Worm (Caenorhabditis elegans) whole organism, L2 larva: ENCODE data around the gene trcs-2.

Source experiments
- C34F6.9 ChIP-seq: fragments of 150-350 bp; optimal IDR thresholded peaks from 2 replicates; lab custom pipeline; 2014; ENCODE audit warnings: missing biosample characterization, missing genetic modification characterization
- F13H6.1 ChIP-seq: sonication (generic microtip); optimal IDR thresholded peaks from 2 replicates; lab custom pipeline; 2016; ENCODE audit warnings: missing genetic modification characterization, missing compliant biosample characterization
- R02D3.7 ChIP-seq: fragments of 150-350 bp; optimal IDR thresholded peaks from 2 replicates; lab custom pipeline; 2014; ENCODE audit warnings: missing biosample characterization, missing genetic modification characterization
- Y55F3AM.14 ChIP-seq: fragments of 200-800 bp; sonication (Bioruptor generic); optimal IDR thresholded peaks from 2 replicates; lab custom pipeline; 2018; ENCODE audit warnings: mild to moderate bottlenecking, missing genetic modification characterization, missing compliant biosample characterization
- alr-1 ChIP-seq: fragments of 150-350 bp; optimal IDR thresholded peaks from 2 replicates; lab custom pipeline; 2014; ENCODE audit warnings: missing biosample characterization, missing genetic modification characterization
- blmp-1 ChIP-seq: sonication (generic microtip); optimal IDR thresholded peaks from 2 replicates; lab custom pipeline; 2017; ENCODE audit warnings: missing genetic modification characterization, mild to moderate bottlenecking, missing compliant biosample characterization, antibody characterized with exemption, moderate library complexity; ENCODE audit not compliant: insufficient read depth
- ceh-82 ChIP-seq: fragments of 150-350 bp; optimal IDR thresholded peaks from 2 replicates; lab custom pipeline; 2014; ENCODE audit warnings: missing biosample characterization, missing genetic modification characterization
- crh-2 ChIP-seq: sonication (generic microtip); optimal IDR thresholded peaks from 2 replicates; lab custom pipeline; 2017; ENCODE audit warnings: missing biosample characterization, missing genetic modification characterization
- dmd-4 ChIP-seq: sonication (generic microtip); optimal IDR thresholded peaks from 2 replicates; lab custom pipeline; 2017; ENCODE audit warnings: missing biosample characterization, missing genetic modification characterization
- egl-27 ChIP-seq: sonication (generic microtip); optimal IDR thresholded peaks from 3 replicates; lab custom pipeline; 2017; ENCODE audit warnings: missing biosample characterization, missing genetic modification reagents, missing genetic modification characterization
- elt-1 ChIP-seq: fragments of 150-350 bp; optimal IDR thresholded peaks from 2 replicates; lab custom pipeline; 2014; ENCODE audit warnings: missing biosample characterization, missing genetic modification characterization
- elt-3 ChIP-seq: sonication (generic microtip); optimal IDR thresholded peaks from 2 replicates; lab custom pipeline; 2017; ENCODE audit warnings: missing biosample characterization, missing genetic modification characterization
- fos-1 ChIP-seq: fragments of 150-350 bp; optimal IDR thresholded peaks from 2 replicates; lab custom pipeline; 2014; ENCODE audit warnings: missing biosample characterization, missing genetic modification characterization
- lin-11 ChIP-seq: fragments of 150-350 bp; sonication (generic microtip); optimal IDR thresholded peaks from 2 replicates; lab custom pipeline; 2014; ENCODE audit warnings: missing biosample characterization, missing genetic modification characterization, inconsistent platforms, mixed read lengths
- lin-13 ChIP-seq: fragments of 150-350 bp; optimal IDR thresholded peaks from 2 replicates; lab custom pipeline; 2014; ENCODE audit warnings: missing biosample characterization, missing genetic modification reagents, missing genetic modification characterization
- lin-39 ChIP-seq: fragments of 150-350 bp; optimal IDR thresholded peaks from 2 replicates; lab custom pipeline; 2014; ENCODE audit warnings: missing biosample characterization, missing genetic modification reagents, missing genetic modification characterization
- lsy-2 ChIP-seq, 2 experiments: fragments of 150-350 bp in 1 of 2; sonication (generic microtip) in 1 of 2; optimal IDR thresholded peaks; 2 replicates each; lab custom pipeline; 2014 to 2017; ENCODE audit warnings: missing biosample characterization in 2 of 2, missing genetic modification characterization in 2 of 2
- mbf-1 ChIP-seq: sonication (generic microtip); optimal IDR thresholded peaks from 2 replicates; lab custom pipeline; 2017; ENCODE audit warnings: missing biosample characterization, missing genetic modification characterization
- nhr-11 ChIP-seq: fragments of 150-350 bp; optimal IDR thresholded peaks from 2 replicates; lab custom pipeline; 2014; ENCODE audit warnings: missing biosample characterization, missing genetic modification characterization
- nhr-12 ChIP-seq: fragments of 150-350 bp; optimal IDR thresholded peaks from 2 replicates; lab custom pipeline; 2014; ENCODE audit warnings: missing biosample characterization, missing genetic modification characterization
- nhr-21 ChIP-seq: fragments of 150-350 bp; optimal IDR thresholded peaks from 2 replicates; lab custom pipeline; 2014; ENCODE audit warnings: missing biosample characterization, missing genetic modification characterization
- nhr-23 ChIP-seq: fragments of 150-350 bp; optimal IDR thresholded peaks from 2 replicates; lab custom pipeline; 2014; ENCODE audit warnings: missing biosample characterization, missing genetic modification reagents, missing genetic modification characterization
- nhr-237 ChIP-seq: fragments of 150-350 bp; optimal IDR thresholded peaks from 2 replicates; lab custom pipeline; 2014; ENCODE audit warnings: missing biosample characterization, missing genetic modification characterization
- nhr-25 ChIP-seq: fragments of 150-350 bp; sonication (generic microtip); optimal IDR thresholded peaks from 3 replicates; lab custom pipeline; 2014; ENCODE audit warnings: missing biosample characterization, missing genetic modification characterization
- nhr-6 ChIP-seq: fragments of 150-350 bp; optimal IDR thresholded peaks from 2 replicates; lab custom pipeline; 2014; ENCODE audit warnings: missing biosample characterization, missing genetic modification characterization
- skn-1 ChIP-seq: sonication (generic microtip); optimal IDR thresholded peaks from 2 replicates; lab custom pipeline; 2017; ENCODE audit warnings: missing biosample characterization, missing genetic modification characterization
- sma-3 ChIP-seq: sonication (generic microtip); optimal IDR thresholded peaks from 2 replicates; lab custom pipeline; 2016; ENCODE audit warnings: missing genetic modification reagents, missing genetic modification characterization, missing compliant biosample characterization
- sma-9 ChIP-seq, 2 experiments: fragments of 150-350 bp in 1 of 2; sonication (generic microtip) in 1 of 2; optimal IDR thresholded peaks; 2 replicates each; lab custom pipeline; 2014 to 2016; ENCODE audit warnings: missing genetic modification characterization in 2 of 2, mild to moderate bottlenecking in 1 of 2, missing biosample characterization in 1 of 2, missing compliant biosample characterization in 1 of 2, missing genetic modification reagents in 1 of 2, moderate library complexity in 1 of 2
- snpc-4 ChIP-seq: fragments of 150-350 bp; optimal IDR thresholded peaks from 2 replicates; lab custom pipeline; 2014; ENCODE audit warnings: missing biosample characterization, missing genetic modification characterization
- unc-39 ChIP-seq: fragments of 150-350 bp; optimal IDR thresholded peaks from 2 replicates; lab custom pipeline; 2014; ENCODE audit warnings: missing biosample characterization, missing genetic modification characterization
- unc-55 ChIP-seq: fragments of 150-350 bp; sonication (generic microtip); optimal IDR thresholded peaks from 3 replicates; lab custom pipeline; 2014; ENCODE audit warnings: missing biosample characterization, missing genetic modification reagents, missing genetic modification characterization
- ztf-11 ChIP-seq: sonication (generic microtip); optimal IDR thresholded peaks from 2 replicates; lab custom pipeline; 2017; ENCODE audit warnings: missing biosample characterization, missing genetic modification characterization

The trcs-2 gene

DNA sequence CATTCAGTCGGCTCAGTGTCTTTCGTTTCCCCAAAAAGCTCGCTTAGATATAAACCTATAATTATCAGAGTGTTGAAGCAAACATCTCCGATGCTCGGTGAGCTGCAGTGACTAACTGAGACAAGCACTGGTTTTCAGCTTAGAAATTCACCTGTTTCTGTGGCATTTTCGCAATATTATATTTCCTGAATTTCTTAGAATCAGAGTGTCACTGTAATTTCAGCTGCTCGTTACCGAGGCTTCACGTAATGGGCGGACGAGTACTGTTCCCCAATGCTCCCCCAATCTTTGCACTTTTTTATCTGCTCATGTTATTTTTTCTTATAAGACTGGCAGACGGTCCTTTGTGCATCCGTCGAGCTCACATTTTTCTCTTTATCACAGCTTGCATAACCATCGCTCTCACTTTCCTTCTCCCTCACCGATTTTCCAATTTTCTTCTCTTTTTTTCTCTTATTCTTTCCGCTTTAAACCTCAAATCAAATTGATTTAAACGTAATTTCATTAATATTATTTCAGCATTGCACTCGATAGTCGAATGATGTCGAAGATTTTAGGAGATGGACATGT is at the start of gene trcs-2:
TSS of gene trcs-2 (plus strand) at position 520 of the 570 bp plus-strand sequence.
- no peak for TF ChIP-seq nhr-25 (tag; lab: Kevin White, UChicago)
- no peak for TF ChIP-seq lin-39
- no peak for TF ChIP-seq F13H6.1
- no peak for TF ChIP-seq ztf-11 (tag; lab: Kevin White, UChicago)
- TF ChIP-seq elt-1: no peak
- no peak for TF ChIP-seq nhr-11 (tag; lab: Kevin White, UChicago)
- no peak for TF ChIP-seq crh-2
- TF ChIP-seq elt-3: no peak
- no peak for TF ChIP-seq lsy-2 (tag; optimal IDR thresholded peaks at IDR 0.05; lab: Kevin White, UChicago)
- no peak for TF ChIP-seq lin-13 (GFP tag; lab: Kevin White, UChicago)
- TF ChIP-seq blmp-1: no peak
- TF ChIP-seq nhr-23: no peak
- TF ChIP-seq egl-27: no peak
- TF ChIP-seq dmd-4: no peak

DNA sequence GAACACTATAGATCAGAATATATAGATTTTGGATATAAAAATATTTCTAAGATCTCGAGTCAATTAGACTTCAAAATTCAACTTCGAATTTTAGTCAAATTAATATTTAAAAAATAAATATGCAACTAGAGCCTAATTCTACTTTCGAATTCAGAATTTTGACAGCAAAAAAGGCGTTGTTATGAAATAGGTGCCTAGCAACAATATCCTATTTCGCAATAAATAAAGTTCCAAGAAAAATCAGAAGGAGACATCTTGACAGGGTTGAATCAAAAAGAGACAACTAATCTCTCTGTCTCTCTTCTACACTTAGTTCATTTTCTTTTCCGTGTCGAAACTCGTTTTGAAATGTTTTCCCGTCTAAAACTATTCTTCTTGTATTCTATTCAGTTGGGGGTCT is 46.9 kb upstream of the trcs-2 start:
- TF ChIP-seq nhr-25 (tag; lab: Kevin White, UChicago) (peak; percentile 16), alr-1 (tag; lab: Kevin White, UChicago) (no peak)

DNA sequence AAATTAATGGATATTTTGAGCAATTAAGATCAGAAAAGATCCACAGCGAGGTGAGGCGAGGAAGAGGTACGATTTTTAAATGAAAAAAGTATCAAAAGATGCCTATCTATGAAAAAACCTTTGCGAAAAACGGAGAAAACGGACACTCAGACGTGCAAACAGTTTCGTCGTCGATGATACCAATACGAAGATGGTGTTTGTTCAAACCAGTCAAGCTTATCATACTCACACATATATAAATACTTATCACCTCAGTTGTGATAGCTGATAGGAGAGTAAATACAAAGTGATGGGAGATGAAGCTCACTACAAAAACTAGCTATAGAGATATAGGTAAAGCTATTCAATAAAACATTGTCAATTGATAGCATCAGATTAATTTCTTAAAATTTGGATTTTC is 42.5 kb upstream of the trcs-2 start:
- no peak for TF ChIP-seq blmp-1
- no peak for TF ChIP-seq mbf-1 (tag; lab: Kevin White, UChicago)
- no peak for TF ChIP-seq skn-1 (tag; lab: Kevin White, UChicago)
- TF ChIP-seq elt-3: no peak
- no peak for TF ChIP-seq lin-11
- peak; percentile 40 for TF ChIP-seq fos-1 (tag; lab: Kevin White, UChicago)
- no peak for TF ChIP-seq lin-39
- TF ChIP-seq nhr-237 (tag; lab: Kevin White, UChicago): no peak
- TF ChIP-seq, all 48 proteins: peak for 1

DNA sequence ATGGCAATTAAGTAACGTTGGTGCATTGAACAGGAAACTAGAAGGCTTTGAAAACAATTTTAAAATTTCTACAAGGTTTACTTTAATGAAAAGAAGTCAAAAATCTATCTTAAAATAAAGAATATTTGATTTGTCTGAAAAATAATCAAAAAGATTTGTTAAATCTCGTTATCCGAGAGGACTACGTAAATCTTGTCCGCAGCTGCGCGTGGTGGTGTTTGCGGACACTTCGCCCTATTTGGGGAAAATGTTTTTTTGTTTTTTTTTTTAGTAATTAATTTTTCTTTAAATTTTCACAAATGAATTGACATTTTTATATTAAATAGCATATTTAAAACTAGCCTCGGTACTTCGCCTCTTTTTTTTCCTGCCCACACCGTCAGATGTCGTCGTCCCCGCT is 38.3 kb upstream of the trcs-2 start:
- TF ChIP-seq lin-11 (no peak), Y55F3AM.14 (GFP tag; lab: Kevin White, UChicago) (no peak), unc-55 (peak; percentile 71), sma-9 (GFP tag; optimal IDR thresholded peaks at IDR 0.05; lab: Kevin White, UChicago) (peak; percentile 49), sma-9 (tag; optimal IDR thresholded peaks at IDR 0.05; lab: Kevin White, UChicago) (no peak), lsy-2 (tag; optimal IDR thresholded peaks at IDR 0.05; lab: Kevin White, UChicago) (peak; percentile 38 to 79), crh-2 (peak; percentile 59), lin-13 (GFP tag; lab: Kevin White, UChicago) (peak; percentile 72), nhr-6 (no peak), ceh-82 (tag; lab: Kevin White, UChicago) (no peak), fos-1 (tag; lab: Kevin White, UChicago) (peak; percentile 14), C34F6.9 (peak; percentile 84)

DNA sequence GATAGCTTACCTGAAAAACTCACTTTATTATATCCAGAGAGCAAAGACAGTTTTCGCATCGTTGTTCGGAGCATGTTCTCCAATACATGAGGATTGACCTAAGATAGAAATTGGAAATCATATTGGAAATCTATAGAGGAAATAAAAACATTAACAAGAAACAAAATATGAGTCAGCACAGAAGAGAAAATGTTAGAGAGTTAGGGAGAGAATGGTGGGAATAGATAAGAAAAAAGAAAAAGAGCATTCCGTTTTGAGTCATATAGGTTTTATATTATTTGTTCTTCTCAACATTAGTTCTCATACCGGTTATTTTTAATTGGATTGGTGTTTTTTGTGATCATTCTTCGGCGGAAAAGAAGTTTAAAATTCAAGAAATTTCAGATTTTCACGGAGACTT is 37.5 kb upstream of the trcs-2 start, which contains the start of gene hgap-2:
TSS of gene hgap-2 (minus strand) at position 101 of the 400 bp plus-strand sequence.
- TF ChIP-seq fos-1 (tag; lab: Kevin White, UChicago) (peak; percentile 53), unc-39 (tag; lab: Kevin White, UChicago) (no peak)
- TF ChIP-seq, all 48 proteins: peak for 1

DNA sequence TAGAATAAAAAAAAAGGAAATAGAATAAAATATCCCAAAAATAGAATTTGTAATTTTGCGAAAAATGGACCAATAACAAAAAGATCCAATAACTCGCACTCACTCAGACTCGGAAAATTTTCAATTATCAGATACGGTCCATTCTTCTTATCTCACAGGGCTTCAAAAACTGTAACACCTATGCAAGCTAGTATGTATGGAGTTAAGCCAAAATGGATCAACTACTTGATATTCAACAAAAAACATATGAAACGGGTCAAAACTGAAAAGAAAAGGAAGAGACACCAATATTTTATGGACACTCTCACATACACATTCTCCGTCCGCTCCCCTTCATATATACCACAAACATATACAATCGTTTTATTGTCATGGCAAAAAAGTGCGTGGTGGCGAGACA is 36.7 kb upstream of the trcs-2 start, which contains the start of gene C34C6.9:
TSS of gene C34C6.9 (plus strand) at position 301 of the 400 bp plus-strand sequence.
- TF ChIP-seq nhr-21: no peak
- TF ChIP-seq lin-11: no peak
- no peak for TF ChIP-seq Y55F3AM.14 (GFP tag; lab: Kevin White, UChicago)
- TF ChIP-seq fos-1 (tag; lab: Kevin White, UChicago): no peak
- TF ChIP-seq nhr-23: no peak
- TF ChIP-seq nhr-12 (tag; lab: Kevin White, UChicago): no peak
- TF ChIP-seq F13H6.1: no peak
- no peak for TF ChIP-seq sma-3
- no peak for TF ChIP-seq snpc-4
- TF ChIP-seq R02D3.7 (tag; lab: Kevin White, UChicago): no peak
- TF ChIP-seq sma-9 (GFP tag; optimal IDR thresholded peaks at IDR 0.05; lab: Kevin White, UChicago): no peak
- TF ChIP-seq sma-9 (tag; optimal IDR thresholded peaks at IDR 0.05; lab: Kevin White, UChicago): no peak
- TF ChIP-seq nhr-25 (tag; lab: Kevin White, UChicago): no peak
- TF ChIP-seq blmp-1: no peak
- no peak for TF ChIP-seq unc-55
